Fruit fly (Drosophila melanogaster) whole organism, embryonic: Measurements from ENCODE around the gene jim.

Experiments used
- Abd-B ChIP-seq: fragments of 200-800 bp; sonication (Bioruptor generic); optimal IDR thresholded peaks from 2 replicates; lab custom pipeline; 2018; ENCODE audit warnings: missing biosample characterization, mild to moderate bottlenecking, missing genetic modification characterization, moderate library complexity
- Adf1 ChIP-seq: fragments of 200-800 bp; sonication (Bioruptor generic); IDR thresholded peaks from 2 replicates; pipeline ENCODE4 v1.3.6; 2022; ENCODE audit warnings: missing biosample characterization, missing genetic modification characterization
- BEAF-32 ChIP-seq: fragments of 200-800 bp; sonication (Bioruptor generic); optimal IDR thresholded peaks from 3 replicates; lab custom pipeline; 2017; ENCODE audit warnings: missing biosample characterization, missing genetic modification characterization, mild to moderate bottlenecking, moderate library complexity, missing genetic modification reagents
- Bteb2 ChIP-seq: fragments of 200-800 bp; sonication (Bioruptor generic); optimal IDR thresholded peaks from 2 replicates; lab custom pipeline; 2016; ENCODE audit warnings: missing biosample characterization, missing genetic modification characterization
- CG10209 ChIP-seq: fragments of 200-800 bp; sonication (Bioruptor generic); optimal IDR thresholded peaks from 3 replicates; lab custom pipeline; 2017; ENCODE audit warnings: missing biosample characterization, mild to moderate bottlenecking, missing genetic modification characterization, missing genetic modification reagents
- CG10274 ChIP-seq: fragments of 200-800 bp; sonication (Bioruptor generic); optimal IDR thresholded peaks from 3 replicates; lab custom pipeline; 2017; ENCODE audit warnings: missing biosample characterization, mild to moderate bottlenecking, missing genetic modification characterization
- CG13287 ChIP-seq: fragments of 200-800 bp; sonication (Bioruptor generic); IDR thresholded peaks from 2 replicates; pipeline ENCODE4 v1.3.6; 2022; ENCODE audit warnings: missing biosample characterization, missing genetic modification characterization; ENCODE audit not compliant: partially characterized antibody
- CG14014 ChIP-seq: fragments of 200-800 bp; sonication (Bioruptor generic); IDR thresholded peaks from 2 replicates; pipeline ENCODE4 v1.3.6; 2022; ENCODE audit warnings: missing biosample characterization, missing genetic modification characterization
- CG15269 ChIP-seq: fragments of 200-800 bp; sonication (Bioruptor generic); optimal IDR thresholded peaks from 2 replicates; lab custom pipeline; 2018; ENCODE audit warnings: missing biosample characterization, mild to moderate bottlenecking, missing genetic modification characterization, moderate library complexity
- CG17829 ChIP-seq: fragments of 200-800 bp; optimal IDR thresholded peaks from 2 replicates; lab custom pipeline; 2019; ENCODE audit warnings: missing biosample characterization, mild to moderate bottlenecking, missing genetic modification characterization, moderate library complexity
- CG17912 ChIP-seq: fragments of 200-800 bp; sonication (Bioruptor generic); optimal IDR thresholded peaks from 2 replicates; lab custom pipeline; 2018; ENCODE audit warnings: missing biosample characterization, mild to moderate bottlenecking, missing genetic modification characterization
- CG3407 ChIP-seq: fragments of 200-800 bp; sonication (Bioruptor generic); optimal IDR thresholded peaks from 2 replicates; lab custom pipeline; 2018; ENCODE audit warnings: missing biosample characterization, mild to moderate bottlenecking, missing genetic modification characterization
- CG42726 ChIP-seq: fragments of 200-800 bp; sonication (Bioruptor generic); IDR thresholded peaks from 2 replicates; pipeline ENCODE4 v1.3.6; 2022; ENCODE audit warnings: missing biosample characterization, missing genetic modification characterization; ENCODE audit not compliant: partially characterized antibody
- CG4424 ChIP-seq: fragments of 200-800 bp; sonication (Bioruptor generic); optimal IDR thresholded peaks from 3 replicates; lab custom pipeline; 2016; ENCODE audit warnings: missing biosample characterization, missing genetic modification characterization
- CG5180 ChIP-seq: fragments of 200-800 bp; sonication (Bioruptor generic); optimal IDR thresholded peaks from 3 replicates; lab custom pipeline; 2017; ENCODE audit warnings: missing biosample characterization, missing genetic modification characterization, mild to moderate bottlenecking, moderate library complexity, missing genetic modification reagents
- CG6175 ChIP-seq: fragments of 200-800 bp; sonication (Bioruptor generic); IDR thresholded peaks from 3 replicates; pipeline ENCODE4 v1.3.6; 2022; ENCODE audit warnings: missing biosample characterization, missing genetic modification characterization
- CG6791 ChIP-seq: fragments of 200-800 bp; sonication (Bioruptor generic); IDR thresholded peaks from 3 replicates; pipeline ENCODE4 v1.3.6; 2022; ENCODE audit warnings: missing biosample characterization, missing genetic modification characterization; ENCODE audit not compliant: partially characterized antibody
- CG7963 ChIP-seq: fragments of 200-800 bp; sonication (Bioruptor generic); IDR thresholded peaks from 3 replicates; pipeline ENCODE4 v1.3.6; 2022; ENCODE audit warnings: missing biosample characterization, missing genetic modification characterization; ENCODE audit not compliant: partially characterized antibody
- D19A ChIP-seq: fragments of 200-800 bp; optimal IDR thresholded peaks from 3 replicates; lab custom pipeline; 2019; ENCODE audit warnings: missing biosample characterization, mild to moderate bottlenecking, missing genetic modification characterization, moderate library complexity
- E2f1 ChIP-seq: fragments of 200-800 bp; sonication (Bioruptor generic); IDR thresholded peaks from 2 replicates; pipeline ENCODE4 v1.3.6; 2022; ENCODE audit warnings: missing biosample characterization, missing genetic modification characterization
- HHEX ChIP-seq: fragments of 200-800 bp; sonication (Bioruptor generic); optimal IDR thresholded peaks from 3 replicates; lab custom pipeline; 2017; ENCODE audit warnings: missing biosample characterization, mild to moderate bottlenecking, missing genetic modification characterization, missing genetic modification reagents
- HmgZ ChIP-seq: fragments of 200-800 bp; sonication (Bioruptor generic); optimal IDR thresholded peaks from 2 replicates; lab custom pipeline; 2018; ENCODE audit warnings: missing biosample characterization, mild to moderate bottlenecking, missing genetic modification characterization
- Hr51 ChIP-seq, 2 experiments: fragments of 200-800 bp; sonication (Bioruptor generic); optimal IDR thresholded peaks; 2 replicates in 1 of 2; 3 replicates in 1 of 2; lab custom pipeline; 2016 to 2018; ENCODE audit warnings: missing biosample characterization in 2 of 2, missing genetic modification characterization in 2 of 2, mild to moderate bottlenecking in 1 of 2, moderate library complexity in 1 of 2
- Jarid2 ChIP-seq: fragments of 200-800 bp; sonication (Bioruptor generic); optimal IDR thresholded peaks from 3 replicates; lab custom pipeline; 2017; ENCODE audit warnings: mild to moderate bottlenecking, missing biosample characterization, missing genetic modification reagents, missing genetic modification characterization
- Ravus ChIP-seq: fragments of 200-800 bp; sonication (Bioruptor generic); IDR thresholded peaks from 2 replicates; pipeline ENCODE4 v1.3.6; 2022; ENCODE audit warnings: missing biosample characterization, missing genetic modification characterization
- Xbp1 ChIP-seq: fragments of 200-800 bp; sonication (Bioruptor generic); optimal IDR thresholded peaks from 3 replicates; lab custom pipeline; 2016; ENCODE audit warnings: missing biosample characterization, mild to moderate bottlenecking, missing genetic modification characterization
- chn ChIP-seq: fragments of 200-800 bp; sonication (Bioruptor generic); optimal IDR thresholded peaks from 2 replicates; lab custom pipeline; 2016; ENCODE audit warnings: missing biosample characterization, missing genetic modification characterization
- da ChIP-seq: fragments of 200-800 bp; sonication (Bioruptor generic); optimal IDR thresholded peaks from 2 replicates; lab custom pipeline; 2016; ENCODE audit warnings: missing biosample characterization, missing genetic modification characterization
- danr ChIP-seq: fragments of 200-800 bp; sonication (Bioruptor generic); IDR thresholded peaks from 2 replicates; pipeline ENCODE4 v1.3.6; 2022; ENCODE audit warnings: missing biosample characterization, missing genetic modification characterization
- esg ChIP-seq: fragments of 200-800 bp; sonication (Bioruptor generic); conservative IDR thresholded peaks from 2 replicates; pipeline ENCODE4 v1.3.6; 2022; ENCODE audit warnings: missing biosample characterization, missing genetic modification characterization
- fd96Cb ChIP-seq: fragments of 200-800 bp; sonication (Bioruptor generic); optimal IDR thresholded peaks from 2 replicates; lab custom pipeline; 2018; ENCODE audit warnings: missing biosample characterization, mild to moderate bottlenecking, missing genetic modification characterization, moderate library complexity
- grau ChIP-seq: fragments of 200-800 bp; optimal IDR thresholded peaks from 3 replicates; lab custom pipeline; 2019; ENCODE audit warnings: missing biosample characterization, mild to moderate bottlenecking, missing genetic modification characterization, moderate library complexity
- gsb ChIP-seq: fragments of 200-800 bp; sonication (Bioruptor generic); IDR thresholded peaks from 2 replicates; pipeline ENCODE4 v1.3.6; 2022; ENCODE audit warnings: missing biosample characterization, missing genetic modification characterization
- maf-S ChIP-seq: fragments of 200-800 bp; sonication (Bioruptor generic); optimal IDR thresholded peaks from 2 replicates; lab custom pipeline; 2016; ENCODE audit warnings: missing biosample characterization, missing genetic modification characterization
- pb ChIP-seq: fragments of 200-800 bp; sonication (Bioruptor generic); optimal IDR thresholded peaks from 3 replicates; lab custom pipeline; 2016; ENCODE audit warnings: missing biosample characterization, missing genetic modification characterization
- rib ChIP-seq: fragments of 200-800 bp; sonication (Bioruptor generic); IDR thresholded peaks from 2 replicates; pipeline ENCODE4 v1.3.6; 2022; ENCODE audit warnings: missing biosample characterization, missing genetic modification characterization
- sc ChIP-seq, 3 experiments: fragments of >200 bp in 2 of 3; fragments of 200-800 bp in 1 of 3; sonication (Bioruptor generic) in 1 of 3; optimal IDR thresholded peaks; 2 replicates in 2 of 3; 3 replicates in 1 of 3; lab custom pipeline; 2017; ENCODE audit warnings: mild to moderate bottlenecking in 1 of 3, missing biosample characterization in 1 of 3, missing genetic modification characterization in 1 of 3, missing genetic modification reagents in 1 of 3
- toy ChIP-seq: fragments of 200-800 bp; sonication (Bioruptor generic); IDR thresholded peaks from 2 replicates; pipeline ENCODE4 v1.3.6; 2022; ENCODE audit warnings: missing biosample characterization, missing genetic modification characterization
- wek ChIP-seq: fragments of 200-800 bp; sonication (Bioruptor generic); optimal IDR thresholded peaks from 3 replicates; lab custom pipeline; 2018; ENCODE audit warnings: missing biosample characterization, mild to moderate bottlenecking, missing genetic modification characterization, moderate library complexity

The jim gene

DNA sequence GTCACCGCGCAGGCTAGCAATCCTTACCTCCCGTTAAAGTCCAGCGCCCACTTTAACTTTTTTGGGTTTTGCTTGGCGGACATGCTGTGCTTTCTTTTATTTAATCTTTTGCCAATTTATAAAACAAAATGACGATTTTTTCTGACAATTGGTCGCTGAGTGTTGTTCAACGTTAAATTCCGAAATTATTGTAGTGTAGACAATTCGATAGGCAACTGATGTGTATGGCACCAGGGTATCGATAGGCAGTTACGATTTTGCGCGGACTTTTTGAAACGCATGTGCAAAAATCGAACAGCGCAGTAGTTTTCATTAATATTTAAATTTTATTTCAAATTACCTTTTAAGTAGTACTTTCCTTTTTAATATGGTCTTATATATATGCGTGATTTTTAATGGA is 33.1 kb upstream of the jim start, which contains the start of gene EMC4 (continued):
- TF ChIP-seq CG5180 (GFP tag; lab: Kevin White, UChicago) = no peak
- TF ChIP-seq E2f1 (GFP tag; lab: Robert Waterston, UW) = no peak
- peak; percentile 44 for TF ChIP-seq chn (GFP tag; lab: Kevin White, UChicago)
- peak; percentile 80 for TF ChIP-seq CG13287 (GFP tag; lab: Robert Waterston, UW)
- TF ChIP-seq danr (GFP tag; lab: Robert Waterston, UW) = no peak
- TF ChIP-seq Jarid2 (GFP tag; lab: Kevin White, UChicago) = no peak
- peak; percentile 7 for TF ChIP-seq HHEX (GFP tag; lab: Kevin White, UChicago)
- no peak for TF ChIP-seq CG10274 (GFP tag; lab: Kevin White, UChicago)
- no peak for TF ChIP-seq pb
- peak; percentile 14 for TF ChIP-seq CG15269 (tag; lab: Kevin White, UChicago)
- no peak for TF ChIP-seq toy (GFP tag; lab: Robert Waterston, UW)
- no peak for TF ChIP-seq CG17912 (GFP tag; lab: Kevin White, UChicago)
- peak; percentile 79 for TF ChIP-seq CG6791 (GFP tag; lab: Robert Waterston, UW)
- TF ChIP-seq CG6175 (GFP tag; lab: Robert Waterston, UW) = peak; percentile 21; the same call in 1 of the 3 replicates
- TF ChIP-seq fd96Cb (tag; lab: Kevin White, UChicago) = no peak
- TF ChIP-seq D19A (tag; lab: Kevin White, UChicago) = peak; percentile 9
- peak; percentile 57 for TF ChIP-seq Xbp1 (GFP tag; lab: Kevin White, UChicago)
- TF ChIP-seq CG4424 (GFP tag; lab: Kevin White, UChicago) = peak; percentile 22
- peak; percentile 74 for TF ChIP-seq BEAF-32
- no peak for TF ChIP-seq wek (GFP tag; lab: Kevin White, UChicago)
- TF ChIP-seq grau (tag; lab: Kevin White, UChicago) = peak; percentile 43
- peak; percentile 50; the same call in 1 of the 3 replicates for TF ChIP-seq CG7963 (GFP tag; lab: Robert Waterston, UW)
- no peak; the same call in 1 of the 2 replicates for TF ChIP-seq Adf1 (GFP tag; lab: Robert Waterston, UW)
- peak; percentile 8 to 47 for TF ChIP-seq Hr51 (GFP tag; optimal IDR thresholded peaks at IDR 0.05; lab: Kevin White, UChicago)
- peak; percentile 44; the same call in 1 of the 2 replicates for TF ChIP-seq CG42726 (GFP tag; lab: Robert Waterston, UW)
- peak; percentile 50; the same call in 1 of the 2 replicates for TF ChIP-seq rib (GFP tag; lab: Robert Waterston, UW)
- TF ChIP-seq gsb = no peak
- TF ChIP-seq Abd-B (GFP tag; lab: Kevin White, UChicago) = no peak
- no peak for TF ChIP-seq CG3407 (GFP tag; lab: Kevin White, UChicago)
- TF ChIP-seq maf-S (GFP tag; lab: Kevin White, UChicago) = peak; percentile 28
- TF ChIP-seq sc (optimal IDR thresholded peaks at IDR 0.05; lab: Kevin White, UChicago) = no peak
- TF ChIP-seq sc (GFP tag; optimal IDR thresholded peaks at IDR 0.05; lab: Kevin White, UChicago) = no peak
- TF ChIP-seq esg (GFP tag; lab: Robert Waterston, UW) = no peak
- peak; percentile 77 for TF ChIP-seq HmgZ
- TF ChIP-seq CG14014 (GFP tag; lab: Robert Waterston, UW) = peak; percentile 44; the same call in 1 of the 2 replicates
- TF ChIP-seq da (GFP tag; lab: Kevin White, UChicago) = no peak
- peak; percentile 9 for TF ChIP-seq CG10209 (GFP tag; lab: Kevin White, UChicago)
- peak; percentile 64 for TF ChIP-seq CG17829 (tag; lab: Kevin White, UChicago)
- TF ChIP-seq Ravus = no peak
- peak; percentile 55 for TF ChIP-seq Bteb2 (GFP tag; lab: Kevin White, UChicago)
